Fruit fly (Drosophila melanogaster) whole organism, prepupa: ENCODE results near the gene CG31709.

Experiments
- CG10669 ChIP-seq: fragments of 200-800 bp; sonication (Bioruptor generic); optimal IDR thresholded peaks from 3 replicates; lab custom pipeline; 2018; ENCODE audit warnings: missing biosample characterization, mild to moderate bottlenecking, missing genetic modification characterization, moderate library complexity
- CG11902 ChIP-seq: fragments of 200-800 bp; sonication (Bioruptor generic); optimal IDR thresholded peaks from 3 replicates; lab custom pipeline; 2016; ENCODE audit warnings: missing biosample characterization, missing genetic modification characterization
- CG6792 ChIP-seq: fragments of 200-800 bp; sonication (Bioruptor generic); optimal IDR thresholded peaks from 3 replicates; lab custom pipeline; 2016; ENCODE audit warnings: missing biosample characterization, missing genetic modification characterization
- CG6854 ChIP-seq: fragments of 200-800 bp; sonication (Bioruptor generic); optimal IDR thresholded peaks from 2 replicates; lab custom pipeline; 2017; ENCODE audit warnings: missing biosample characterization, mild to moderate bottlenecking, missing genetic modification characterization
- OdsH ChIP-seq: fragments of 200-800 bp; sonication (Bioruptor generic); optimal IDR thresholded peaks from 3 replicates; lab custom pipeline; 2016; ENCODE audit warnings: missing biosample characterization, missing genetic modification characterization
- dsx ChIP-seq: fragments of 200-800 bp; optimal IDR thresholded peaks from 3 replicates; lab custom pipeline; 2019; ENCODE audit warnings: missing biosample characterization, mild to moderate bottlenecking, missing genetic modification characterization, moderate library complexity; ENCODE audit not compliant: poor library complexity, severe bottlenecking

- TF ChIP-seq CG6792 (GFP tag; lab: Kevin White, UChicago) = no peak
- no peak for TF ChIP-seq dsx (GFP tag; lab: Kevin White, UChicago)
- TF ChIP-seq CG6854 (GFP tag; lab: Kevin White, UChicago) = no peak
- no peak for TF ChIP-seq CG11902 (GFP tag; lab: Kevin White, UChicago)
- no peak for TF ChIP-seq OdsH (GFP tag; lab: Kevin White, UChicago)
- TF ChIP-seq CG10669 = no peak
Measured at dm6 chr2L:9609337-9609856, 30.0 kb upstream of the CG31709 start.
